Worm (Caenorhabditis elegans): ENCODE measurements around the gene gln-5.

ce11 chrIV:17233494-17233893 lies 40.0 kb downstream of the gln-5 start:
- no peak for TF ChIP-seq nhr-28 (tag; optimal IDR thresholded peaks at IDR 0.05)
- no peak for TF ChIP-seq unc-62 (GFP tag; optimal IDR thresholded peaks at IDR 0.05)
- no peak for TF ChIP-seq lin-13 (tag; optimal IDR thresholded peaks at IDR 0.05)
- no peak for TF ChIP-seq hlh-1 (tag; optimal IDR thresholded peaks at IDR 0.05)
- TF ChIP-seq elt-1 (tag; optimal IDR thresholded peaks at IDR 0.05; ENCODE audit: borderline replicate concordance, insufficient read depth) = no peak
- no peak for TF ChIP-seq snpc-4 (tag; optimal IDR thresholded peaks at IDR 0.05)
- no peak for TF ChIP-seq drap-1 (GFP tag; optimal IDR thresholded peaks at IDR 0.05)
- TF ChIP-seq nhr-76 (tag; optimal IDR thresholded peaks at IDR 0.05) = no peak

All from whole organism, mixed stage, embryonic.